Worm (Caenorhabditis elegans): ENCODE measurements around the gene clec-176.

The clec-176 gene

DNA sequence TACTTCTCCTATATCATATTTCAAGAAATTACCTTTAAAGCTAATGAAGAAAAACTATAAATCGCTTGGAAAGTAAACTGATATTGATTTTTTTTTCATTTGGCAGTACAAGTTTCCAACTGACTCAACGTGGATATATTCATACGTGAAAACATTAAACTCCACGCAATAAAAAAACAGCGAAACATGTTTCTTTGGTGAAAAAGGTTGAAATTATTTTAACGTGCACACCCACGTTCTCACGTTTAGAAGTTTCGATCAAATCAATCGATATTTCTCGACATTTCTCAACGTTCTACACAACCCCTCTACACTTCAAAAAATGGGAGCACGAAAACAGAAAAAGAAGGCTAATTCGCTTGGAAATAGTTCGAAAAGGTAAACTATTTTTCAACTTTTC, 45.1 kb downstream of the clec-176 start, which contains the start of the genes best-6 and C09B9.2:
best-6 (minus strand) TSS at position 101 of the 400 bp plus-strand sequence.
C09B9.2 (plus strand) TSS at position 314 of the 400 bp plus-strand sequence.
- TF ChIP-seq unc-62 (GFP tag; optimal IDR thresholded peaks at IDR 0.05) (no peak), blmp-1 (tag; optimal IDR thresholded peaks at IDR 0.05) (no peak), lin-32 (GFP tag; optimal IDR thresholded peaks at IDR 0.05) (no peak), lsy-2 (tag; optimal IDR thresholded peaks at IDR 0.05) (no peak), M03D4.4 (tag; optimal IDR thresholded peaks at IDR 0.05) (no peak), mab-5 (tag; optimal IDR thresholded peaks at IDR 0.05) (no peak)

DNA sequence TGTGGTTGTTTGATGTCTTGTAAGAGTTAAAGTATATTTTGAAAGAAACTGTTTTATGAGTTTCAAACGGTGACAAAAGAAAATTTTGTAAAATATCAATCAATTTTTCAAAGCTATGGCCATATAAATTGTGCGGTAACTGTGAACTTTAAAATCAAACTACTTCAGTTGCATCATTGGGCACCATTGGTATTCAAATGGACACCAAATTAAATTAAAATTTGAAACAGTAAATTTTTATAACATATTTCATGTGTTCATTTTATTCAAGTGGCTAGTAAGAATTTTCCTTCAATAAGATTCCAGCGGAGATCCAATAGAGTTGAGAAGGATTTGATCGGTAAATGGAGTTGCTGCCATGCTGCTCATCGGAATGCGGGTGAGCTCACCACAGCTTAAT, 47.5 kb downstream of the clec-176 start:
- no peak for TF ChIP-seq lsy-2 (tag; optimal IDR thresholded peaks at IDR 0.05)
- no peak for TF ChIP-seq elt-3 (tag; optimal IDR thresholded peaks at IDR 0.05)
- TF ChIP-seq unc-39 (tag; optimal IDR thresholded peaks at IDR 0.05): no peak
- no peak for TF ChIP-seq elt-1 (tag; optimal IDR thresholded peaks at IDR 0.05; ENCODE audit: borderline replicate concordance, insufficient read depth)
- no peak for TF ChIP-seq M03D4.4 (tag; optimal IDR thresholded peaks at IDR 0.05)
- TF ChIP-seq hlh-1 (tag; optimal IDR thresholded peaks at IDR 0.05): no peak
- TF ChIP-seq ceh-43 (GFP tag; optimal IDR thresholded peaks at IDR 0.05): no peak

DNA sequence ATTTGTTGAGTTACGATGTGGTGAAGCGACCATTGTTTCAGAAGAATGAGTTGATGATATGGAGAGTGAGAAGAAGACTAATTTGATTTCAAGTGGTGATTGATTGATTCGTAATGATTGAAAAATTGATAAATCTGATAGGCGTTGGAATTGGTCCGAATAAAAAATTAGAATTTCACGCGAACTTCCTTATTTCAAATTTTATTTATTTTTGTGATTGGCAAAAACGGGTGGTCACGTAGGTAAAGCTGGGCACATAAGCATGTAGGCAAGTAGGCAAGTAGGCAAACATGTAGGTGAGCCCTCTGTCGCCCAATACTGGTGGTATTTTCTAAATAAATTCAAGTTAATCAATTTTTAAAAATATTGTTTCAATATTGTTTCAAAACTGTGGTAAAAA, 49.4 kb downstream of the clec-176 start, which contains the start of gene C09B9.4:
C09B9.4 (minus strand) TSS at position 101 of the 400 bp plus-strand sequence.
- TF ChIP-seq unc-62 (GFP tag; optimal IDR thresholded peaks at IDR 0.05) (no peak), mep-1 (tag; optimal IDR thresholded peaks at IDR 0.05) (no peak), sem-2 (GFP tag; optimal IDR thresholded peaks at IDR 0.05) (no peak), flh-1 (GFP tag; optimal IDR thresholded peaks at IDR 0.05) (no peak), lin-32 (GFP tag; optimal IDR thresholded peaks at IDR 0.05) (no peak), drap-1 (GFP tag; optimal IDR thresholded peaks at IDR 0.05) (no peak), M03D4.4 (tag; optimal IDR thresholded peaks at IDR 0.05) (no peak), nhr-237 (tag; optimal IDR thresholded peaks at IDR 0.05) (no peak), cnd-1 (tag; optimal IDR thresholded peaks at IDR 0.05) (no peak), elt-1 (tag; optimal IDR thresholded peaks at IDR 0.05; ENCODE audit: borderline replicate concordance, insufficient read depth) (no peak), ztf-11 (tag; optimal IDR thresholded peaks at IDR 0.05) (no peak), nhr-76 (tag; optimal IDR thresholded peaks at IDR 0.05) (no peak), nhr-2 (tag; optimal IDR thresholded peaks at IDR 0.05) (no peak), snpc-4 (tag; optimal IDR thresholded peaks at IDR 0.05) (no peak), lin-13 (tag; optimal IDR thresholded peaks at IDR 0.05) (no peak)
